Worm (Caenorhabditis elegans): ENCODE measurements around the gene rme-6.

- TF ChIP-seq dao-5 (tag; optimal IDR thresholded peaks at IDR 0.05) (no peak), W03F9.2 (tag; optimal IDR thresholded peaks at IDR 0.05) (no peak), him-1 (tag; optimal IDR thresholded peaks at IDR 0.05) (no peak)
These were observed 22.4 kb downstream of the rme-6 start, which contains the start of gene C05D9.7 for ce11 chrX:1119305-1119704.

All from whole organism, L4/young adult.